Fruit fly (Drosophila melanogaster) S2 (cell line): ENCODE measurements around the gene Sugb.

Source experiments
- CG8478 ChIP-seq: fragments of >200 bp; optimal IDR thresholded peaks from 2 replicates; lab custom pipeline; 2018
- CTCF ChIP-seq, 2 experiments: fragments of >200 bp; optimal IDR thresholded peaks; 2 replicates each; lab custom pipeline; 2018

DNA sequence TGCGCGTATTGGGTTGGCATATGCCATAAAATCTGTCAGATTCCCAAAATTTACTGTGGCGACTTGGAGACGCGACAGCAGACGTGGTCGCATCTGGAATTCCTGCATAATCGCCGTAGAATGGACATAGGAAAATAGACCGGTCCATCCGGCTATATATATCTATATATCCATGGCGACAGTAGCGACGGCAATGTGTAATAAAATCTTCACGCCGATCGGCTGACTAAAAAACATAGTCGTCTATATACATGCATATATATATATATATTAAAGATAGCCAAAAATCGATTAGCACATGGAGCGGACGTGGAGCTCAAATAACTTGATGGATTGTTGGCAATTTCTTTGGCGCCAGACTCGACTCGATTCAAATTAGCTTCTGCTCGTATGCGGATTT is 34.2 kb downstream of the Sugb start:
- TF ChIP-seq CG8478 (lab: Kevin White, UChicago) (no peak), CTCF (optimal IDR thresholded peaks at IDR 0.05; lab: Kevin White, UChicago) (no peak)
